Fruit fly (Drosophila melanogaster): ENCODE measurements around the gene dtr.

Gene dtr

dm6 chr2L:21324438-21324890 lies 36.6 kb upstream of the dtr start (continued):
- TF ChIP-seq NC2β (GFP tag; optimal IDR thresholded peaks at IDR 0.05) (no peak), CG12071 (GFP tag; optimal IDR thresholded peaks at IDR 0.05) (no peak), CG5245 (GFP tag; optimal IDR thresholded peaks at IDR 0.05) (no peak), Hey (tag; optimal IDR thresholded peaks at IDR 0.05) (peak; percentile 11), Ets97D (GFP tag; optimal IDR thresholded peaks at IDR 0.05) (no peak), Usf (GFP tag; optimal IDR thresholded peaks at IDR 0.05) (no peak), unpg (GFP tag; optimal IDR thresholded peaks at IDR 0.05) (no peak), CG16863 (GFP tag; optimal IDR thresholded peaks at IDR 0.05) (no peak), CG8281 (tag; optimal IDR thresholded peaks at IDR 0.05) (no peak), tx (GFP tag; optimal IDR thresholded peaks at IDR 0.05) (no peak), CG12659 (GFP tag; optimal IDR thresholded peaks at IDR 0.05) (no peak), CG10959 (GFP tag; IDR thresholded peaks at IDR 0.05) (no peak), da (GFP tag; optimal IDR thresholded peaks at IDR 0.05) (no peak), oc (tag; optimal IDR thresholded peaks at IDR 0.05) (no peak), CG10543 (GFP tag; optimal IDR thresholded peaks at IDR 0.05) (peak; percentile 30), pzg (GFP tag; optimal IDR thresholded peaks at IDR 0.05) (no peak), CG9727 (GFP tag; optimal IDR thresholded peaks at IDR 0.05) (no peak), CG6765 (GFP tag; optimal IDR thresholded peaks at IDR 0.05) (no peak), Dll (GFP tag; IDR thresholded peaks at IDR 0.05; ENCODE audit: partially characterized antibody) (no peak), CG4360 (GFP tag; IDR thresholded peaks at IDR 0.05) (no peak), CG15479 (GFP tag; optimal IDR thresholded peaks at IDR 0.05) (peak; percentile 34), CG11504 (tag; optimal IDR thresholded peaks at IDR 0.05) (peak; percentile 44), Med (GFP tag) (peak; percentile 55), CG2116 (GFP tag; optimal IDR thresholded peaks at IDR 0.05) (no peak), Jarid2 (GFP tag; optimal IDR thresholded peaks at IDR 0.05) (no peak), CG17912 (GFP tag; optimal IDR thresholded peaks at IDR 0.05) (no peak), CG7987 (GFP tag; optimal IDR thresholded peaks at IDR 0.05) (peak; percentile 28), repo (GFP tag; optimal IDR thresholded peaks at IDR 0.05) (no peak), crol (GFP tag; IDR thresholded peaks at IDR 0.05) (peak; percentile 94; the same call in 1 of the 2 replicates), ro (GFP tag; IDR thresholded peaks at IDR 0.05) (no peak), CG42726 (GFP tag; IDR thresholded peaks at IDR 0.05; ENCODE audit: partially characterized antibody) (no peak), CG6689 (GFP tag; IDR thresholded peaks at IDR 0.05) (no peak), CHES-1-like (GFP tag; optimal IDR thresholded peaks at IDR 0.05) (no peak), gsb-n (tag; optimal IDR thresholded peaks at IDR 0.05) (no peak), CG8944 (GFP tag; optimal IDR thresholded peaks at IDR 0.05) (no peak), cato (GFP tag; optimal IDR thresholded peaks at IDR 0.05; ENCODE audit: borderline replicate concordance) (no peak), inv (GFP tag; IDR thresholded peaks at IDR 0.05; ENCODE audit: partially characterized antibody) (no peak), CG17802 (tag; optimal IDR thresholded peaks at IDR 0.05) (no peak), CG10147 (GFP tag; optimal IDR thresholded peaks at IDR 0.05) (no peak), gfzf (GFP tag; optimal IDR thresholded peaks at IDR 0.05) (no peak), Gsc (GFP tag; IDR thresholded peaks at IDR 0.05) (no peak), eyg (GFP tag; optimal IDR thresholded peaks at IDR 0.05) (no peak), CG3838 (GFP tag; optimal IDR thresholded peaks at IDR 0.05) (no peak), rib (GFP tag; IDR thresholded peaks at IDR 0.05) (no peak), CG12219 (GFP tag; optimal IDR thresholded peaks at IDR 0.05) (no peak), Bdp1 (GFP tag; optimal IDR thresholded peaks at IDR 0.05) (no peak), Ets65A (GFP tag) (peak; percentile 81), bigmax (GFP tag; optimal IDR thresholded peaks at IDR 0.05) (no peak), B-H1 (GFP tag; IDR thresholded peaks at IDR 0.05) (no peak), D19B (GFP tag; optimal IDR thresholded peaks at IDR 0.05) (no peak), vvl (GFP tag; IDR thresholded peaks at IDR 0.05) (no peak), gsb (GFP tag; IDR thresholded peaks at IDR 0.05) (no peak)
